Fruit fly (Drosophila melanogaster): ENCODE measurements around the gene CG9689.

Gene CG9689

dm6 chrX:9868510-9869248 lies 13.1 kb upstream of the CG9689 start, which contains the start of gene CG45060 (continued):
- peak; percentile 99 for TF ChIP-seq sd (tag; optimal IDR thresholded peaks at IDR 0.05)
- peak; percentile 15 for TF ChIP-seq Fer1 (GFP tag; optimal IDR thresholded peaks at IDR 0.05)
- TF ChIP-seq sisA (GFP tag; IDR thresholded peaks at IDR 0.05), result no peak
- no peak for TF ChIP-seq CG7271 (tag; optimal IDR thresholded peaks at IDR 0.05)
- peak; percentile 52 for TF ChIP-seq Med (GFP tag)
- peak; percentile 47 for TF ChIP-seq D19A (tag; optimal IDR thresholded peaks at IDR 0.05)
- no peak for TF ChIP-seq fd3F (GFP tag; optimal IDR thresholded peaks at IDR 0.05)
- peak; percentile 32 for TF ChIP-seq cg (GFP tag; optimal IDR thresholded peaks at IDR 0.05)
- TF ChIP-seq Deaf1 (tag; optimal IDR thresholded peaks at IDR 0.05), result peak; percentile 85
- peak; percentile 9 for TF ChIP-seq lab (GFP tag; optimal IDR thresholded peaks at IDR 0.05)
- no peak for TF ChIP-seq pum (GFP tag; optimal IDR thresholded peaks at IDR 0.05)
- TF ChIP-seq NfI (GFP tag; optimal IDR thresholded peaks at IDR 0.05), result no peak
- no peak for TF ChIP-seq CG42726 (GFP tag; IDR thresholded peaks at IDR 0.05; ENCODE audit: partially characterized antibody)
- no peak for TF ChIP-seq pros (GFP tag; optimal IDR thresholded peaks at IDR 0.05)
- TF ChIP-seq ase (GFP tag; IDR thresholded peaks at IDR 0.05), result no peak
- no peak for TF ChIP-seq CG30403 (GFP tag; optimal IDR thresholded peaks at IDR 0.05)
- TF ChIP-seq CG12071 (GFP tag; optimal IDR thresholded peaks at IDR 0.05), result peak; percentile 24
- TF ChIP-seq schlank (tag; optimal IDR thresholded peaks at IDR 0.05), result no peak
- TF ChIP-seq en (GFP tag; optimal IDR thresholded peaks at IDR 0.05), result no peak
- no peak for TF ChIP-seq corto (GFP tag; optimal IDR thresholded peaks at IDR 0.05)
- TF ChIP-seq CG8944 (GFP tag; optimal IDR thresholded peaks at IDR 0.05), result no peak
- 0 out of 3 replicates have a peak, but pooled peaks have one; percentile 8 for TF ChIP-seq row (GFP tag; IDR thresholded peaks at IDR 0.05)
- peak; percentile 9 for TF ChIP-seq pfk (GFP tag; optimal IDR thresholded peaks at IDR 0.05)
- peak; percentile 65 for TF ChIP-seq sens (GFP tag)
- TF ChIP-seq sug (tag; optimal IDR thresholded peaks at IDR 0.05), result peak; percentile 95
- TF ChIP-seq Hsf (GFP tag; optimal IDR thresholded peaks at IDR 0.05), result no peak
- TF ChIP-seq CG11560 (tag; IDR thresholded peaks at IDR 0.05), result no peak
- TF ChIP-seq CG2120 (GFP tag; optimal IDR thresholded peaks at IDR 0.05), result no peak
- peak; percentile 26 for TF ChIP-seq Ets97D (GFP tag; optimal IDR thresholded peaks at IDR 0.05)
- no peak for TF ChIP-seq CG8478 (optimal IDR thresholded peaks at IDR 0.05)
- no peak for TF ChIP-seq Elba2 (GFP tag; optimal IDR thresholded peaks at IDR 0.05)
- no peak for TF ChIP-seq CG12659 (GFP tag; optimal IDR thresholded peaks at IDR 0.05)
- TF ChIP-seq CG32532 (GFP tag; IDR thresholded peaks at IDR 0.05), result peak; percentile 30; the same call in 1 of the 2 replicates
- TF ChIP-seq Gsc (GFP tag; IDR thresholded peaks at IDR 0.05), result no peak
- no peak for TF ChIP-seq gcm (GFP tag; optimal IDR thresholded peaks at IDR 0.05)
- TF ChIP-seq CG34376 (GFP tag; optimal IDR thresholded peaks at IDR 0.05), result peak; percentile 28
- peak; percentile 36 for TF ChIP-seq HmgZ (tag; optimal IDR thresholded peaks at IDR 0.05)
- no peak for TF ChIP-seq prd (optimal IDR thresholded peaks at IDR 0.05)
- TF ChIP-seq prd (GFP tag; IDR thresholded peaks at IDR 0.05), result no peak
- TF ChIP-seq CG17802 (tag; optimal IDR thresholded peaks at IDR 0.05), result no peak
- TF ChIP-seq CG18619 (GFP tag; optimal IDR thresholded peaks at IDR 0.05), result no peak
- no peak for TF ChIP-seq CG10366 (GFP tag; IDR thresholded peaks at IDR 0.05)
- no peak for TF ChIP-seq trh (GFP tag; optimal IDR thresholded peaks at IDR 0.05)
- TF ChIP-seq Bteb2 (GFP tag; optimal IDR thresholded peaks at IDR 0.05), result no peak
- peak; percentile 10 for TF ChIP-seq CTCF (GFP tag; optimal IDR thresholded peaks at IDR 0.05)
- TF ChIP-seq CG30431 (GFP tag; optimal IDR thresholded peaks at IDR 0.05), result no peak
- TF ChIP-seq CG4424 (GFP tag; optimal IDR thresholded peaks at IDR 0.05), result no peak
- TF ChIP-seq CG8089 (GFP tag; optimal IDR thresholded peaks at IDR 0.05), result no peak
- no peak for TF ChIP-seq odd (GFP tag; optimal IDR thresholded peaks at IDR 0.05)
- TF ChIP-seq CG2875 (GFP tag; optimal IDR thresholded peaks at IDR 0.05), result no peak
- 0 out of 4 replicates have a peak, but pooled peaks have one; percentile 8 for TF ChIP-seq chinmo (GFP tag; IDR thresholded peaks at IDR 0.05; ENCODE audit: partially characterized antibody)
